Fruit fly (Drosophila melanogaster) Kc167 (cell line): ENCODE measurements around the gene slf.

ENCODE experiments used
- h ChIP-seq: fragments of >200 bp; optimal IDR thresholded peaks from 3 replicates; lab custom pipeline; 2018; ENCODE audit warnings: missing external identifiers
- insv ChIP-seq: fragments of >200 bp; optimal IDR thresholded peaks from 3 replicates; lab custom pipeline; 2018; ENCODE audit warnings: missing external identifiers
- psq ChIP-seq: fragments of >200 bp; optimal IDR thresholded peaks from 2 replicates; lab custom pipeline; 2017; ENCODE audit warnings: missing external identifiers
- ttk ChIP-seq: sonication (Bioruptor generic); optimal IDR thresholded peaks from 2 replicates; lab custom pipeline; 2017; ENCODE audit warnings: missing external identifiers

- TF ChIP-seq psq (lab: Kevin White, UChicago) = no peak
- TF ChIP-seq insv (lab: Kevin White, UChicago) = no peak
- TF ChIP-seq ttk = no peak
- no peak for TF ChIP-seq h (lab: Kevin White, UChicago)
Observed at dm6 chr2L:4806109-4806508, 4.4 kb upstream of the slf start.
